Fruit fly (Drosophila melanogaster) whole organism, adult: Measurements from ENCODE around the gene CG7488.

Source experiments
- CG11617 ChIP-seq: fragments of 200-800 bp; sonication (Bioruptor generic); optimal IDR thresholded peaks from 2 replicates; lab custom pipeline; 2017; ENCODE audit warnings: mild to moderate bottlenecking, missing biosample characterization, missing genetic modification reagents, missing genetic modification characterization
- CG12768 ChIP-seq: fragments of 200-800 bp; sonication (Bioruptor generic); optimal IDR thresholded peaks from 2 replicates; lab custom pipeline; 2017; ENCODE audit warnings: missing biosample characterization, missing genetic modification characterization, mild to moderate bottlenecking, moderate library complexity, missing genetic modification reagents
- CG14711 ChIP-seq: fragments of 200-800 bp; sonication (Bioruptor generic); optimal IDR thresholded peaks from 2 replicates; lab custom pipeline; 2018; ENCODE audit warnings: missing biosample characterization, mild to moderate bottlenecking, missing genetic modification characterization, moderate library complexity
- CG1620 ChIP-seq: fragments of 200-800 bp; sonication (Bioruptor generic); optimal IDR thresholded peaks from 2 replicates; lab custom pipeline; 2016; ENCODE audit warnings: missing biosample characterization, missing genetic modification characterization
- CG33017 ChIP-seq: fragments of 200-800 bp; sonication (Bioruptor generic); optimal IDR thresholded peaks from 2 replicates; lab custom pipeline; 2018; ENCODE audit warnings: missing biosample characterization, mild to moderate bottlenecking, missing genetic modification characterization, moderate library complexity
- CG5204 ChIP-seq: fragments of 200-800 bp; sonication (Bioruptor generic); optimal IDR thresholded peaks from 2 replicates; lab custom pipeline; 2016; ENCODE audit warnings: missing biosample characterization, missing genetic modification characterization
- CG7045 ChIP-seq: fragments of 200-800 bp; sonication (Bioruptor generic); optimal IDR thresholded peaks from 2 replicates; lab custom pipeline; 2017; ENCODE audit warnings: missing biosample characterization, mild to moderate bottlenecking, missing genetic modification characterization
- CG7101 ChIP-seq: fragments of 200-800 bp; sonication (Bioruptor generic); optimal IDR thresholded peaks from 2 replicates; lab custom pipeline; 2018; ENCODE audit warnings: missing biosample characterization, mild to moderate bottlenecking, missing genetic modification characterization, moderate library complexity
- Clk ChIP-seq: fragments of 200-800 bp; sonication (Bioruptor generic); optimal IDR thresholded peaks from 2 replicates; lab custom pipeline; 2017; ENCODE audit warnings: missing biosample characterization, missing genetic modification characterization
- Crg-1 ChIP-seq: fragments of 200-800 bp; sonication (Bioruptor generic); optimal IDR thresholded peaks from 2 replicates; lab custom pipeline; 2016; ENCODE audit warnings: missing biosample characterization, missing genetic modification characterization
- Hr96 ChIP-seq: fragments of 200-800 bp; sonication (Bioruptor generic); optimal IDR thresholded peaks from 2 replicates; lab custom pipeline; 2016; ENCODE audit warnings: missing biosample characterization, missing genetic modification characterization
- Mnt ChIP-seq: fragments of 200-800 bp; sonication (Bioruptor generic); optimal IDR thresholded peaks from 2 replicates; lab custom pipeline; 2016; ENCODE audit warnings: missing biosample characterization, mild to moderate bottlenecking, missing genetic modification characterization
- bab1 ChIP-seq: fragments of 200-800 bp; sonication (Bioruptor generic); optimal IDR thresholded peaks from 3 replicates; lab custom pipeline; 2019; ENCODE audit warnings: missing biosample characterization, mild to moderate bottlenecking, missing genetic modification characterization, moderate library complexity
- cic ChIP-seq: fragments of 200-800 bp; sonication (Bioruptor generic); optimal IDR thresholded peaks from 2 replicates; lab custom pipeline; 2017; ENCODE audit warnings: missing biosample characterization, mild to moderate bottlenecking, missing genetic modification characterization, moderate library complexity
- cnc ChIP-seq, 2 experiments: fragments of >200 bp; optimal IDR thresholded peaks; 2 replicates each; lab custom pipeline; 2017
- kay ChIP-seq: fragments of 200-800 bp; sonication (Bioruptor generic); peaks from one replicate; lab custom pipeline; 2016; ENCODE audit warnings: missing biosample characterization, missing genetic modification characterization, borderline replicate concordance
- ovo ChIP-seq: fragments of 200-800 bp; sonication (Bioruptor generic); optimal IDR thresholded peaks from 2 replicates; lab custom pipeline; 2016; ENCODE audit warnings: missing biosample characterization, missing genetic modification characterization
- pad ChIP-seq: fragments of 200-800 bp; sonication (Bioruptor generic); optimal IDR thresholded peaks from 3 replicates; lab custom pipeline; 2017; ENCODE audit warnings: missing biosample characterization, missing genetic modification characterization, mild to moderate bottlenecking, moderate library complexity, missing genetic modification reagents
- tj ChIP-seq: fragments of 200-800 bp; sonication (Bioruptor generic); optimal IDR thresholded peaks from 3 replicates; lab custom pipeline; 2017; ENCODE audit warnings: missing biosample characterization, mild to moderate bottlenecking, missing genetic modification characterization, moderate library complexity
- toe ChIP-seq: fragments of 200-800 bp; sonication (Bioruptor generic); optimal IDR thresholded peaks from 2 replicates; lab custom pipeline; 2016; ENCODE audit warnings: missing biosample characterization, missing genetic modification characterization

Gene CG7488

dm6 chr3R:13041750-13042149, 46.3 kb downstream of the CG7488 start, which contains the start of gene CG11670:
Gene CG11670, plus strand, starts transcription at chr3R:13042050.
- TF ChIP-seq CG14711 (tag; lab: Kevin White, UChicago) (no peak), CG1620 (GFP tag; lab: Kevin White, UChicago) (no peak), toe (GFP tag; lab: Kevin White, UChicago) (no peak), Clk (no peak), Hr96 (no peak), Mnt (GFP tag; lab: Kevin White, UChicago) (no peak), tj (GFP tag; lab: Kevin White, UChicago) (no peak), kay (GFP tag; lab: Kevin White, UChicago) (no peak), CG11617 (GFP tag; lab: Kevin White, UChicago) (no peak), cnc (optimal IDR thresholded peaks at IDR 0.05; lab: Kevin White, UChicago) (no peak), cic (no peak), CG33017 (tag; lab: Kevin White, UChicago) (no peak), ovo (GFP tag; lab: Kevin White, UChicago) (no peak), CG7101 (tag; lab: Kevin White, UChicago) (no peak), bab1 (GFP tag; lab: Kevin White, UChicago) (no peak)

dm6 chr3R:13042258-13043032, 47.0 kb downstream of the CG7488 start, which contains the start of gene snk:
Gene snk, minus strand, starts transcription at chr3R:13042770.
- peak; percentile 20 for TF ChIP-seq ovo (GFP tag; lab: Kevin White, UChicago)
- peak; percentile 63 for TF ChIP-seq pad
- no peak for TF ChIP-seq CG5204

- TF ChIP-seq cnc (optimal IDR thresholded peaks at IDR 0.05; lab: Kevin White, UChicago): no peak
- no peak for TF ChIP-seq CG7045 (GFP tag; lab: Kevin White, UChicago)
- no peak for TF ChIP-seq Mnt (GFP tag; lab: Kevin White, UChicago)
- no peak for TF ChIP-seq Hr96
Measured at dm6 chr3R:13043857-13044256, 48.4 kb downstream of the CG7488 start, which contains the start of gene CG45122. Gene CG45122, plus strand, starts transcription at chr3R:13044157.

dm6 chr3R:13044459-13044858, 49.0 kb downstream of the CG7488 start, which contains the start of gene Hsc70-2:
Gene Hsc70-2, plus strand, starts transcription at chr3R:13044759.
- TF ChIP-seq Clk (no peak), tj (GFP tag; lab: Kevin White, UChicago) (no peak), CG12768 (GFP tag; lab: Kevin White, UChicago) (no peak), CG7045 (GFP tag; lab: Kevin White, UChicago) (no peak), CG11617 (GFP tag; lab: Kevin White, UChicago) (no peak), toe (GFP tag; lab: Kevin White, UChicago) (no peak), CG1620 (GFP tag; lab: Kevin White, UChicago) (no peak), pad (no peak), Mnt (GFP tag; lab: Kevin White, UChicago) (no peak), cnc (optimal IDR thresholded peaks at IDR 0.05; lab: Kevin White, UChicago) (no peak), Crg-1 (GFP tag; lab: Kevin White, UChicago) (no peak), bab1 (GFP tag; lab: Kevin White, UChicago) (no peak), Hr96 (no peak), ovo (GFP tag; lab: Kevin White, UChicago) (no peak), CG7101 (tag; lab: Kevin White, UChicago) (no peak), kay (GFP tag; lab: Kevin White, UChicago) (no peak), CG33017 (tag; lab: Kevin White, UChicago) (no peak), CG5204 (no peak), CG14711 (tag; lab: Kevin White, UChicago) (no peak), cic (no peak)
